Fruit fly (Drosophila melanogaster): ENCODE results near the gene tty.

tty gene

dm6 chrX:21349800-21350309, 10.4 kb upstream of the tty start, which contains the start of the genes peng and sol (continued):
- TF ChIP-seq Hr3 (GFP tag; optimal IDR thresholded peaks at IDR 0.05) (peak; percentile 76), CG16779 (GFP tag; IDR thresholded peaks at IDR 0.05) (no peak), CG2116 (GFP tag; optimal IDR thresholded peaks at IDR 0.05) (peak; percentile 61), CG17802 (tag; optimal IDR thresholded peaks at IDR 0.05) (no peak), PHDP (tag; optimal IDR thresholded peaks at IDR 0.05) (peak; percentile 66), fru (optimal IDR thresholded peaks at IDR 0.05) (no peak), CG30431 (GFP tag; optimal IDR thresholded peaks at IDR 0.05) (peak; percentile 56), Mes4 (GFP tag; optimal IDR thresholded peaks at IDR 0.05) (peak; percentile 36), dpn (GFP tag; optimal IDR thresholded peaks at IDR 0.05) (peak; percentile 69 to 81), run (tag; optimal IDR thresholded peaks at IDR 0.05) (no peak), CG11247 (GFP tag; IDR thresholded peaks at IDR 0.05) (peak; percentile 64; the same call in 1 of the 2 replicates), ssp (GFP tag; IDR thresholded peaks at IDR 0.05) (peak; percentile 51; the same call in 1 of the 2 replicates), hb (GFP tag; IDR thresholded peaks at IDR 0.05; ENCODE audit: partially characterized antibody) (no peak), yki (optimal IDR thresholded peaks at IDR 0.05) (no peak), dati (GFP tag; IDR thresholded peaks at IDR 0.05) (no peak), crp (GFP tag; optimal IDR thresholded peaks at IDR 0.05) (peak in 1 of 2 experiments; percentile 29), corto (GFP tag; optimal IDR thresholded peaks at IDR 0.05) (no peak), CG6765 (GFP tag; optimal IDR thresholded peaks at IDR 0.05) (peak; percentile 19), Dref (GFP tag; IDR thresholded peaks at IDR 0.05) (peak; percentile 31), Dp (GFP tag; optimal IDR thresholded peaks at IDR 0.05) (no peak), stwl (tag; optimal IDR thresholded peaks at IDR 0.05) (peak; percentile 86), hkb (optimal IDR thresholded peaks at IDR 0.05) (peak; percentile 63), hkb (GFP tag; IDR thresholded peaks at IDR 0.05) (no peak; the same call in 1 of the 2 replicates), bab2 (GFP tag; optimal IDR thresholded peaks at IDR 0.05) (peak; percentile 78), pros (GFP tag; optimal IDR thresholded peaks at IDR 0.05) (no peak), CG3726 (GFP tag; IDR thresholded peaks at IDR 0.05) (no peak), CG12391 (tag; optimal IDR thresholded peaks at IDR 0.05) (peak; percentile 84), CG4707 (GFP tag; optimal IDR thresholded peaks at IDR 0.05) (no peak), HLH3B (GFP tag; IDR thresholded peaks at IDR 0.05) (peak; percentile 27; the same call in 1 of the 2 replicates), zfh1 (GFP tag; IDR thresholded peaks at IDR 0.05) (peak; percentile 41; the same call in 1 of the 3 replicates), Awh (GFP tag; IDR thresholded peaks at IDR 0.05) (no peak), Ada2b (GFP tag; IDR thresholded peaks at IDR 0.05) (peak; percentile 59), ac (GFP tag; optimal IDR thresholded peaks at IDR 0.05) (no peak), CG7786 (GFP tag; optimal IDR thresholded peaks at IDR 0.05) (peak; percentile 72), Bteb2 (GFP tag; optimal IDR thresholded peaks at IDR 0.05) (peak; percentile 64), CG9215 (GFP tag; IDR thresholded peaks at IDR 0.05) (peak; percentile 57), CG6854 (GFP tag; optimal IDR thresholded peaks at IDR 0.05) (peak; percentile 38), pzg (GFP tag; optimal IDR thresholded peaks at IDR 0.05) (peak; percentile 42), zen2 (GFP tag; IDR thresholded peaks at IDR 0.05; ENCODE audit: partially characterized antibody) (no peak; the same call in 2 of the 3 replicates), bigmax (GFP tag; optimal IDR thresholded peaks at IDR 0.05) (no peak), gcm2 (GFP tag; optimal IDR thresholded peaks at IDR 0.05) (peak; percentile 39), CG6813 (GFP tag; optimal IDR thresholded peaks at IDR 0.05) (peak; percentile 30), ftz-f1 (GFP tag; optimal IDR thresholded peaks at IDR 0.05) (peak; percentile 49), cad (GFP tag; optimal IDR thresholded peaks at IDR 0.05) (no peak), trh (GFP tag; optimal IDR thresholded peaks at IDR 0.05) (peak; percentile 46), H2.0 (GFP tag; IDR thresholded peaks at IDR 0.05) (peak; percentile 64), fu2 (GFP tag; optimal IDR thresholded peaks at IDR 0.05) (peak; percentile 65), slbo (GFP tag; IDR thresholded peaks at IDR 0.05) (peak; percentile 76), Stat92E (GFP tag; optimal IDR thresholded peaks at IDR 0.05) (no peak), CG18599 (GFP tag; optimal IDR thresholded peaks at IDR 0.05) (peak; percentile 71), sens-2 (GFP tag; IDR thresholded peaks at IDR 0.05) (0 out of 2 replicates have a peak, but pooled peaks have one; percentile 4)
